Worm (Caenorhabditis elegans) whole organism, young adult: ENCODE results near the gene R11E3.2.

Experiments used
- B0336.3 ChIP-seq: fragments of 200-800 bp; sonication (Bioruptor generic); IDR thresholded peaks from 2 replicates; pipeline ENCODE4 v1.3.6; 2022; ENCODE audit warnings: missing genetic modification characterization, missing compliant biosample characterization
- C06A6.2 ChIP-seq: fragments of 200-800 bp; sonication (Bioruptor generic); conservative IDR thresholded peaks from 2 replicates; pipeline ENCODE4 v1.3.6; 2022; ENCODE audit warnings: missing genetic modification characterization, missing compliant biosample characterization
- C17E4.6 ChIP-seq: fragments of 200-800 bp; sonication (Bioruptor generic); IDR thresholded peaks from 2 replicates; pipeline ENCODE4 v1.3.6; 2022; ENCODE audit warnings: missing genetic modification reagents, missing genetic modification characterization, missing compliant biosample characterization
- D2030.7 ChIP-seq: fragments of 200-800 bp; sonication (Bioruptor generic); IDR thresholded peaks from 2 replicates; pipeline ENCODE4 v1.3.6; 2022; ENCODE audit warnings: missing genetic modification reagents, missing genetic modification characterization, missing compliant biosample characterization
- F39B2.1 ChIP-seq: fragments of 200-800 bp; sonication (Bioruptor generic); IDR thresholded peaks from 2 replicates; pipeline ENCODE4 v1.3.6; 2022; ENCODE audit warnings: missing genetic modification reagents, missing genetic modification characterization, missing compliant biosample characterization
- F49E8.2 ChIP-seq: sonication (generic microtip); optimal IDR thresholded peaks from 3 replicates; lab custom pipeline; 2017; ENCODE audit warnings: missing genetic modification characterization, mild to moderate bottlenecking, missing compliant biosample characterization, antibody characterized with exemption, moderate library complexity; ENCODE audit not compliant: insufficient read depth
- K11D2.4 ChIP-seq: fragments of 200-800 bp; sonication (Bioruptor generic); IDR thresholded peaks from 2 replicates; pipeline ENCODE4 v1.3.6; 2022; ENCODE audit warnings: missing genetic modification reagents, missing genetic modification characterization, missing compliant biosample characterization
- Y56A3A.18 ChIP-seq: fragments of 200-800 bp; sonication (Bioruptor generic); IDR thresholded peaks from 2 replicates; pipeline ENCODE4 v1.3.6; 2022; ENCODE audit warnings: missing genetic modification reagents, missing genetic modification characterization, missing compliant biosample characterization
- Y79H2A.3 ChIP-seq: fragments of 200-800 bp; sonication (Bioruptor generic); conservative IDR thresholded peaks from 2 replicates; pipeline ENCODE4 v1.3.6; 2022; ENCODE audit warnings: missing genetic modification reagents, missing genetic modification characterization, missing compliant biosample characterization
- akir-1 ChIP-seq: fragments of 200-800 bp; sonication (Bioruptor generic); optimal IDR thresholded peaks from 2 replicates; lab custom pipeline; 2018; ENCODE audit warnings: mild to moderate bottlenecking, missing genetic modification characterization, moderate library complexity, missing compliant biosample characterization
- ama-1 ChIP-seq, 3 experiments: fragments of 150-350 bp in 1 of 3; sonication (generic microtip) in 2 of 3; optimal IDR thresholded peaks; 2 replicates each; lab custom pipeline; 2014 to 2018; ENCODE audit warnings: missing biosample characterization in 2 of 3, missing genetic modification characterization in 2 of 3, missing genetic modification reagents in 2 of 3
- aptf-3 ChIP-seq: fragments of 200-800 bp; sonication (Bioruptor generic); IDR thresholded peaks from 2 replicates; pipeline ENCODE4 v1.3.6; 2022; ENCODE audit warnings: missing genetic modification characterization, missing compliant biosample characterization
- atf-7 ChIP-seq: sonication (generic microtip); optimal IDR thresholded peaks from 2 replicates; lab custom pipeline; 2017; ENCODE audit warnings: mild to moderate bottlenecking, missing genetic modification characterization, missing compliant biosample characterization
- athp-1 ChIP-seq: sonication (generic microtip); optimal IDR thresholded peaks from 2 replicates; lab custom pipeline; 2017; ENCODE audit warnings: mild to moderate bottlenecking, missing genetic modification characterization, missing compliant biosample characterization
- cebp-1 ChIP-seq, 2 experiments: fragments of 200-800 bp in 1 of 2; sonication (Bioruptor generic) in 1 of 2; sonication (generic microtip) in 1 of 2; IDR thresholded peaks in 1 of 2; optimal IDR thresholded peaks in 1 of 2; 2 replicates each; pipeline versions ENCODE4 v1.3.6 to Lab custom; 2017 to 2022; ENCODE audit warnings: missing compliant biosample characterization in 2 of 2, missing genetic modification characterization in 2 of 2, mild to moderate bottlenecking in 1 of 2, missing genetic modification reagents in 1 of 2, moderate library complexity in 1 of 2
- ceh-27 ChIP-seq: fragments of 200-800 bp; sonication (Bioruptor generic); optimal IDR thresholded peaks from 2 replicates; lab custom pipeline; 2018; ENCODE audit warnings: mild to moderate bottlenecking, missing genetic modification characterization, moderate library complexity, missing compliant biosample characterization
- ceh-40 ChIP-seq: fragments of 200-800 bp; sonication (Bioruptor generic); IDR thresholded peaks from 2 replicates; pipeline ENCODE4 v1.3.6; 2022; ENCODE audit warnings: missing genetic modification characterization, missing compliant biosample characterization
- ceh-58 ChIP-seq: fragments of 200-800 bp; sonication (Bioruptor generic); IDR thresholded peaks from 2 replicates; pipeline ENCODE4 v1.3.6; 2022; ENCODE audit warnings: missing genetic modification characterization, missing compliant biosample characterization
- die-1 ChIP-seq: sonication (generic microtip); optimal IDR thresholded peaks from 2 replicates; lab custom pipeline; 2016; ENCODE audit warnings: missing genotype, mild to moderate bottlenecking, missing genetic modification characterization, missing compliant biosample characterization
- hmg-1.2 ChIP-seq: fragments of 200-800 bp; sonication (Bioruptor generic); IDR thresholded peaks from 2 replicates; pipeline ENCODE4 v1.3.6; 2022; ENCODE audit warnings: missing genetic modification reagents, missing genetic modification characterization, missing compliant biosample characterization
- hsf-1 ChIP-seq: fragments of 200-800 bp; sonication (Bioruptor generic); IDR thresholded peaks from 2 replicates; pipeline ENCODE4 v1.3.6; 2022; ENCODE audit warnings: missing genetic modification reagents, missing genetic modification characterization, missing compliant biosample characterization
- let-607 ChIP-seq, 2 experiments: fragments of 200-800 bp in 1 of 2; sonication (Bioruptor generic) in 1 of 2; sonication (generic microtip) in 1 of 2; optimal IDR thresholded peaks; 2 replicates each; lab custom pipeline; 2016 to 2018; ENCODE audit warnings: mild to moderate bottlenecking in 2 of 2, missing compliant biosample characterization in 2 of 2, missing genetic modification characterization in 2 of 2, moderate library complexity in 2 of 2, missing genotype in 1 of 2
- lin-26 ChIP-seq: fragments of 200-800 bp; sonication (Bioruptor generic); IDR thresholded peaks from 2 replicates; pipeline ENCODE4 v1.3.6; 2022; ENCODE audit warnings: missing genetic modification reagents, missing genetic modification characterization, missing compliant biosample characterization
- lin-54 ChIP-seq: fragments of 200-800 bp; sonication (Bioruptor generic); optimal IDR thresholded peaks from 2 replicates; lab custom pipeline; 2018; ENCODE audit warnings: mild to moderate bottlenecking, missing genetic modification characterization, missing compliant biosample characterization
- lsl-1 ChIP-seq: fragments of 200-800 bp; sonication (Bioruptor generic); optimal IDR thresholded peaks from 2 replicates; lab custom pipeline; 2018; ENCODE audit warnings: mild to moderate bottlenecking, missing genetic modification characterization, moderate library complexity, missing compliant biosample characterization
- madf-6 ChIP-seq: fragments of 200-800 bp; sonication (Bioruptor generic); IDR thresholded peaks from 2 replicates; pipeline ENCODE4 v1.3.6; 2022; ENCODE audit warnings: missing genetic modification reagents, missing genetic modification characterization, missing compliant biosample characterization
- mcd-1 ChIP-seq: fragments of 200-800 bp; sonication (Bioruptor generic); IDR thresholded peaks from 2 replicates; pipeline ENCODE4 v1.3.6; 2022; ENCODE audit warnings: missing genetic modification reagents, missing genetic modification characterization, missing compliant biosample characterization
- nfyb-1 ChIP-seq: fragments of 200-800 bp; sonication (Bioruptor generic); IDR thresholded peaks from 2 replicates; pipeline ENCODE4 v1.3.6; 2022; ENCODE audit warnings: missing genetic modification reagents, missing genetic modification characterization, missing compliant biosample characterization
- nhr-179 ChIP-seq: sonication (generic microtip); optimal IDR thresholded peaks from 2 replicates; lab custom pipeline; 2016; ENCODE audit warnings: mild to moderate bottlenecking, missing genetic modification characterization, missing compliant biosample characterization
- pha-4 ChIP-seq: fragments of 150-350 bp; sonication (generic microtip); optimal IDR thresholded peaks from 2 replicates; lab custom pipeline; 2014; ENCODE audit warnings: missing biosample characterization, missing genetic modification reagents, missing genetic modification characterization
- repo-1 ChIP-seq: sonication (generic microtip); optimal IDR thresholded peaks from 2 replicates; lab custom pipeline; 2017; ENCODE audit warnings: mild to moderate bottlenecking, missing genetic modification characterization, missing compliant biosample characterization
- rpc-1 ChIP-seq, 2 experiments: fragments of 150-350 bp in 1 of 2; sonication (generic microtip) in 1 of 2; optimal IDR thresholded peaks; 2 replicates each; lab custom pipeline; 2014 to 2018; ENCODE audit warnings: missing biosample characterization in 1 of 2, missing genetic modification characterization in 1 of 2, missing genetic modification reagents in 1 of 2, missing genotype in 1 of 2
- snpc-1.3 ChIP-seq: sonication (generic microtip); optimal IDR thresholded peaks from 2 replicates; lab custom pipeline; 2017; ENCODE audit warnings: missing genetic modification characterization, mild to moderate bottlenecking, missing compliant biosample characterization, antibody characterized with exemption, moderate library complexity, missing genotype, missing genetic modification reagents; ENCODE audit not compliant: insufficient read depth
- snpc-3.4 ChIP-seq: sonication (generic microtip); optimal IDR thresholded peaks from 2 replicates; lab custom pipeline; 2017; ENCODE audit warnings: missing genetic modification characterization, mild to moderate bottlenecking, missing compliant biosample characterization, antibody characterized with exemption, moderate library complexity, missing genotype, missing genetic modification reagents
- snpc-4 ChIP-seq, 5 experiments: fragments of 150-350 bp in 1 of 5; sonication (generic microtip) in 4 of 5; optimal IDR thresholded peaks; 2 replicates each; lab custom pipeline; 2014 to 2018; ENCODE audit warnings: missing genetic modification characterization in 5 of 5, missing biosample characterization in 3 of 5, antibody characterized with exemption in 2 of 5, mild to moderate bottlenecking in 2 of 5, missing compliant biosample characterization in 2 of 5, missing genotype in 2 of 5, moderate library complexity in 2 of 5, missing genetic modification reagents in 1 of 5
- tbp1 ChIP-seq: fragments of 200-800 bp; sonication (Bioruptor generic); optimal IDR thresholded peaks from 2 replicates; lab custom pipeline; 2018; ENCODE audit warnings: mild to moderate bottlenecking, missing genetic modification characterization, missing compliant biosample characterization
- tlf-1 ChIP-seq: fragments of 200-800 bp; sonication (Bioruptor generic); optimal IDR thresholded peaks from 2 replicates; lab custom pipeline; 2018; ENCODE audit warnings: mild to moderate bottlenecking, missing genetic modification characterization, missing compliant biosample characterization
- xnd-1 ChIP-seq: sonication (generic microtip); optimal IDR thresholded peaks from 2 replicates; lab custom pipeline; 2016; ENCODE audit warnings: missing genotype, missing genetic modification reagents, missing genetic modification characterization, missing compliant biosample characterization
- ztf-6 ChIP-seq: fragments of 200-800 bp; sonication (Bioruptor generic); IDR thresholded peaks from 2 replicates; pipeline ENCODE4 v1.3.6; 2022; ENCODE audit warnings: missing genetic modification reagents, missing genetic modification characterization, missing compliant biosample characterization

Gene R11E3.2

ce11 chrIV:4751814-4752213 lies 20.1 kb upstream of the R11E3.2 start, which contains the start of gene Y17G9B.4 (continued):
- TF ChIP-seq lsl-1 (GFP tag; lab: Kevin White, UChicago) (peak; percentile 91), ztf-6 (GFP tag; lab: Robert Waterston, UW) (no peak), snpc-4 (GFP tag; optimal IDR thresholded peaks at IDR 0.05; lab: Kevin White, UChicago) (no peak), snpc-4 (tag; optimal IDR thresholded peaks at IDR 0.05; lab: Kevin White, UChicago) (peak in 2 of 4 experiments; percentile 25 to 52), nhr-179 (tag; lab: Kevin White, UChicago) (no peak), K11D2.4 (GFP tag; lab: Robert Waterston, UW) (no peak), let-607 (tag; optimal IDR thresholded peaks at IDR 0.05; lab: Kevin White, UChicago) (no peak), C06A6.2 (GFP tag; lab: Robert Waterston, UW) (no peak), ceh-40 (GFP tag; lab: Robert Waterston, UW) (no peak), nfyb-1 (GFP tag; lab: Robert Waterston, UW) (no peak), lin-54 (GFP tag; lab: Kevin White, UChicago) (no peak), F39B2.1 (GFP tag; lab: Robert Waterston, UW) (no peak), D2030.7 (peak; percentile 53), atf-7 (tag; lab: Kevin White, UChicago) (no peak), pha-4 (tag; lab: Kevin White, UChicago) (no peak)

DNA sequence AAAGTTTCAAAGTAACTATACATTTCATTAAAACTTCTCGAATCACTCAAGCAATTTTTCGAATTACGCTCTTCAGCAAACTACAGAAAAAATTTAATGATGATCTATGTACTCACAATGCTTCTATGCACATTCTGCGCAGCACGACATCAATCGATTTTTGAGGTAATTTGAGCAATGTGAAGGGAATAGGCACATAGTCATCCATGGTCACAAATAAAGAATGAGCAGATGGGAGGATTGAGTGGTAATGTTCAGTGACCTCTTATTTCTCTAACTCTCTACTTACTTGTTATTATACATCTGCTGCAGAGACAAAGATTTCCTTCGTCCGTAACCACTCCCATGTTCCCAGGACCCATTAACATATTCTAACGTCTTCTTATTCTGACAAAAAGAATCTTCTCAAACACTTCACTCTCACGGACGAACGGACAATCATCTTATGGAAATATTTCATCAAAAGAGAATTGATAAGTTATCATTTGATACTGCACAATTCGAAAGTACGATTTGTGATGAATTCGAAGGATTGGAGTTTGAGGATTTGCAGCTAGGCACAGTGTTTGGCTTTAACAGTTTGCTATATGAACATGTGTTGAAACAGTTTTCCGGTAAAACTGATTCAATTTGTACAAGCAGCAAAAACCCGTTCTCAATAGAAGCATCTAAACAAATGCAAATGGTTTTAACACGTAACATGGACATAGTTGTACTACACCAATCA lies 15.8 kb upstream of the R11E3.2 start, which contains the start of the genes fbxb-77 and Y17G9B.11:
fbxb-77 (minus strand) TSS at position 229 of the 727 bp plus-strand sequence.
Y17G9B.11 (plus strand) TSS at position 677 of the 727 bp plus-strand sequence.
- TF ChIP-seq cebp-1 (GFP tag; IDR thresholded peaks at IDR 0.05; lab: Robert Waterston, UW) (no peak), cebp-1 (tag; optimal IDR thresholded peaks at IDR 0.05; lab: Kevin White, UChicago) (no peak)

ce11 chrIV:4758659-4759058 lies 13.2 kb upstream of the R11E3.2 start, which contains the start of gene Y17G9B.8:
Y17G9B.8 (minus strand) TSS chrIV:4758840.
- TF ChIP-seq lsl-1 (GFP tag; lab: Kevin White, UChicago) (peak; percentile 23), hsf-1 (GFP tag; lab: Robert Waterston, UW) (peak; percentile 83), lin-54 (GFP tag; lab: Kevin White, UChicago) (peak; percentile 45), ceh-27 (GFP tag; lab: Kevin White, UChicago) (peak; percentile 2), xnd-1 (peak; percentile 32), tbp1 (GFP tag; lab: Kevin White, UChicago) (peak; percentile 51), F49E8.2 (tag; lab: Kevin White, UChicago) (peak; percentile 45), C17E4.6 (no peak), ceh-58 (GFP tag; lab: Robert Waterston, UW) (no peak), snpc-1.3 (tag; lab: Kevin White, UChicago) (peak; percentile 11), Y56A3A.18 (no peak), madf-6 (GFP tag; lab: Robert Waterston, UW) (peak; percentile 55; the same call in 1 of the 2 replicates), cebp-1 (GFP tag; IDR thresholded peaks at IDR 0.05; lab: Robert Waterston, UW) (no peak), cebp-1 (tag; optimal IDR thresholded peaks at IDR 0.05; lab: Kevin White, UChicago) (peak; percentile 11), Y79H2A.3 (no peak), nfyb-1 (GFP tag; lab: Robert Waterston, UW) (peak; percentile 72), akir-1 (GFP tag; lab: Kevin White, UChicago) (no peak), snpc-3.4 (peak; percentile 67), athp-1 (peak; percentile 10), mcd-1 (GFP tag; lab: Robert Waterston, UW) (0 out of 2 replicates have a peak, but pooled peaks have one; percentile 5), aptf-3 (GFP tag; lab: Robert Waterston, UW) (no peak), tlf-1 (GFP tag; lab: Kevin White, UChicago) (no peak), lin-26 (GFP tag; lab: Robert Waterston, UW) (peak; percentile 44; the same call in 1 of the 2 replicates), B0336.3 (GFP tag; lab: Robert Waterston, UW) (peak; percentile 75), repo-1 (tag; lab: Kevin White, UChicago) (peak; percentile 11), die-1 (tag; lab: Kevin White, UChicago) (peak; percentile 25), rpc-1 (optimal IDR thresholded peaks at IDR 0.05; lab: Kevin White, UChicago) (no peak), rpc-1 (tag; optimal IDR thresholded peaks at IDR 0.05; lab: Kevin White, UChicago) (no peak), snpc-4 (GFP tag; optimal IDR thresholded peaks at IDR 0.05; lab: Kevin White, UChicago) (no peak), snpc-4 (tag; optimal IDR thresholded peaks at IDR 0.05; lab: Kevin White, UChicago) (peak in 1 of 4 experiments; percentile 66), ama-1 (optimal IDR thresholded peaks at IDR 0.05; lab: Kevin White, UChicago) (no peak), ama-1 (GFP tag; optimal IDR thresholded peaks at IDR 0.05; lab: Kevin White, UChicago) (no peak), hmg-1.2 (GFP tag; lab: Robert Waterston, UW) (peak; percentile 44; the same call in 1 of the 2 replicates)
